Worm (Caenorhabditis elegans): ENCODE measurements around the gene K03B4.8.

DNA sequence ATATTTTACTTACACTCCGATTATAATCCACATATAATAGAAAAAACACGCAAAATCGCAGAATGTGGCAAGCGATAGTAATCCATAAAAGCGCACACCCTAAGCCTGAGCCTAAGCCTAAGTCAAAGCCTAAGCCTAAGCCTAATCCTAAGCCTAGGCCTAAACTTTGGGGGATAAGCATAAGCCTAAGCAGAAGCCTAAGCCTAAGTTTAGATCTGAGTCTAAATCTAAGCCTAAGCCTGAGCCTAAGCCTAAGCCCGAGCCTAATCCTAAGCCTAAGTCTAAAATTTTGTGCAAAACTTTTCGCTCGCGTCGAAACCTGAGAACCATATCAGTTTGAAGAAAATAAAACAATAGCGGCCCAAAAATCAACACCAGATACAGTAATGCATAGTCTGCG, 9.7 kb upstream of the K03B4.8 start:
- TF ChIP-seq elt-2 (tag; optimal IDR thresholded peaks at IDR 0.05) (no peak), rnt-1 (tag; optimal IDR thresholded peaks at IDR 0.05) (no peak), fkh-10 (GFP tag; optimal IDR thresholded peaks at IDR 0.05) (no peak), nhr-11 (tag; optimal IDR thresholded peaks at IDR 0.05) (no peak), mec-3 (tag; optimal IDR thresholded peaks at IDR 0.05; ENCODE audit: borderline replicate concordance) (no peak), ets-4 (tag; optimal IDR thresholded peaks at IDR 0.05) (no peak), ttx-3 (tag; optimal IDR thresholded peaks at IDR 0.05) (no peak), pha-4 (tag; optimal IDR thresholded peaks at IDR 0.05) (no peak)

Data from whole organism, late embryonic.